Fruit fly (Drosophila melanogaster): ENCODE results near the gene CG5665.

DNA sequence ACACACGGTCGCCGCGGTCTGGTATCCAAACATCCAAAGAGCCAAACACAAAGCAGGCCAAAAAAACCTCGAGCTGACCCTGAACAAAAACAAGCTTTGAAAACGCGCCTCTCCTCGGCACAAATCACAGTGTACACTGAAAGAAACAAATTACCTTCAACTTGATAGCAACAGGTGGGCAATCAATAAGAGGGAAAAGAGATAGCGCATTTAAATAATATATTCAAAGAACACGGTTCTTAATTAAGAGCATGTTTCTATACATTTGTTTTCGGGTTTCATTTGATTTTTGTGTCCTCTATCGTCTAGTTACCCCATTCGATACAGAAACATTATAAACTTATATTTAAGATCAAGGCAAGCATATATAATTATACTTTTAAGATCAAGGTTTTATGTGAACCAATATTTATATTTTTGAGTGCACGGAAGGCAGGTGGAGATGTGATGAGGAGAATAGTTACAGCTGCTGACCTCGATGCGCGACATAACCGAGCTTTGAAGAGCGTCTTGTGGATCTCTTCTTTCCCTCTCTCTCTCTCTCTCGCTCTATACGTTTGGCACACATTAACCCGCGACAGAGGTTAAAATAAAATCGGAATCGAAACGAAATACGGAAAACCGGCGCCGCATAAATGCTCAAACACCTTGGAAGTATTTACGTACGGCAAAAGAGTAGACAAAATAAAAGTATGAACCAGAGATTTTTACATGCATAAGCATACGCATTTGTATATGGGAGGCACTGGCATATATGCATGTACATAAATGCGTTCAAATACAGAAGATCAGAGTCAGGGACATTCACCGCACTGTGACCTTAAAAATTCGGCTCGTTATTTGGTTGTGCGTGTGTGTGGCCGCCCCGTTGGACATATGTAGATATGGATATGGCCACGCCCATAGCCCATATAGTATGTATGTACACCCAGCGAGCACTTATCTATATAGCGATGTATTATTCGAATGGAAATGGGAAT is 40.2 kb downstream of the CG5665 start:
- peak; percentile 76 for TF ChIP-seq Met (GFP tag; optimal IDR thresholded peaks at IDR 0.05)
- peak; percentile 39 for TF ChIP-seq vri (GFP tag; optimal IDR thresholded peaks at IDR 0.05)
- peak; percentile 79 for TF ChIP-seq esn (GFP tag; optimal IDR thresholded peaks at IDR 0.05)
- TF ChIP-seq dac (GFP tag; optimal IDR thresholded peaks at IDR 0.05): peak; percentile 82
- peak; percentile 65; the same call in 1 of the 2 replicates for TF ChIP-seq CG11294 (GFP tag; IDR thresholded peaks at IDR 0.05)
- TF ChIP-seq net (GFP tag; optimal IDR thresholded peaks at IDR 0.05): peak; percentile 81
- TF ChIP-seq fd59A (GFP tag; optimal IDR thresholded peaks at IDR 0.05): peak; percentile 75
- TF ChIP-seq CG6854 (GFP tag; optimal IDR thresholded peaks at IDR 0.05): peak; percentile 2
- TF ChIP-seq CG34406 (GFP tag; optimal IDR thresholded peaks at IDR 0.05): peak; percentile 80
- TF ChIP-seq Sox102F (GFP tag; optimal IDR thresholded peaks at IDR 0.05): peak; percentile 78
- peak; percentile 52; the same call in 1 of the 2 replicates for TF ChIP-seq Gug (GFP tag; IDR thresholded peaks at IDR 0.05)
- TF ChIP-seq topi (GFP tag; optimal IDR thresholded peaks at IDR 0.05): peak; percentile 73
- TF ChIP-seq acj6 (GFP tag; optimal IDR thresholded peaks at IDR 0.05): peak; percentile 81

Data from whole organism, prepupa.